Worm (Caenorhabditis elegans) whole organism, young adult: ENCODE measurements around the gene C49C3.21.

Source experiments
- B0019.2 ChIP-seq: fragments of 200-800 bp; sonication (Bioruptor generic); conservative IDR thresholded peaks from 2 replicates; pipeline ENCODE4 v1.3.6; 2022; ENCODE audit warnings: missing genetic modification reagents, missing genetic modification characterization, missing compliant biosample characterization
- F57C9.4 ChIP-seq: sonication (generic microtip); optimal IDR thresholded peaks from 2 replicates; lab custom pipeline; 2017; ENCODE audit warnings: mild to moderate bottlenecking, missing genetic modification characterization, missing compliant biosample characterization
- efl-1 ChIP-seq: fragments of 150-350 bp; optimal IDR thresholded peaks from 2 replicates; lab custom pipeline; 2014; ENCODE audit warnings: missing biosample characterization, missing genetic modification reagents, missing genetic modification characterization
- let-607 ChIP-seq, 2 experiments: fragments of 200-800 bp in 1 of 2; sonication (Bioruptor generic) in 1 of 2; sonication (generic microtip) in 1 of 2; optimal IDR thresholded peaks; 2 replicates each; lab custom pipeline; 2016 to 2018; ENCODE audit warnings: mild to moderate bottlenecking in 2 of 2, missing compliant biosample characterization in 2 of 2, missing genetic modification characterization in 2 of 2, moderate library complexity in 2 of 2, missing genotype in 1 of 2
- nhr-120 ChIP-seq: fragments of 200-800 bp; sonication (Bioruptor generic); IDR thresholded peaks from 2 replicates; pipeline ENCODE4 v1.3.6; 2022; ENCODE audit warnings: missing genetic modification characterization, missing compliant biosample characterization
- pha-4 ChIP-seq: fragments of 150-350 bp; sonication (generic microtip); optimal IDR thresholded peaks from 2 replicates; lab custom pipeline; 2014; ENCODE audit warnings: missing biosample characterization, missing genetic modification reagents, missing genetic modification characterization
- ztf-18 ChIP-seq: sonication (generic microtip); optimal IDR thresholded peaks from 2 replicates; lab custom pipeline; 2016; ENCODE audit warnings: missing genotype, mild to moderate bottlenecking, missing genetic modification characterization, missing compliant biosample characterization
- ztf-26 ChIP-seq: sonication (generic microtip); optimal IDR thresholded peaks from 2 replicates; lab custom pipeline; 2017; ENCODE audit warnings: missing genetic modification characterization, missing compliant biosample characterization
- ztf-3 ChIP-seq: fragments of 200-800 bp; sonication (Bioruptor generic); optimal IDR thresholded peaks from 2 replicates; lab custom pipeline; 2018; ENCODE audit warnings: mild to moderate bottlenecking, missing genetic modification characterization, missing compliant biosample characterization

DNA sequence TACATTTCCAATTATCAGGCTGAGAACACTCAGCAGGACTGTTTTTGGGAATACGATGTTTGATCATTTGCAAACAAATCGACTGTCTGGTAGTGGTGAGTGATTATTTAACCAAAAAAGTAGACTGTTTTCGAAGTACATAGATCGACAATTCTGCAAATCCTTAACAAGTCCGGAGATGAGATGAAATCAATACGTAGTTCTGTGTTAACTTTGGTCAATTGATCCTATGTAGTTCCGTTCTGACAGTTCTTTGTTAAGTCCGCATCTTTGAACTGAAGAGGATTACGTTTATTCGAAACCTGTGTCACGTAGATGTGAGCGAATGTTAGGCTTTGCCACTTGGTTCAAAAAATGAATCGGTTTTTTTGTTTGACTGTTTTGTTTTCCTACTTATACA, 8.8 kb downstream of the C49C3.21 start, which contains the start of gene clec-199:
- TF ChIP-seq pha-4 (tag; lab: Kevin White, UChicago), result no peak
- no peak for TF ChIP-seq let-607 (tag; optimal IDR thresholded peaks at IDR 0.05; lab: Kevin White, UChicago)
- TF ChIP-seq ztf-3 (GFP tag; lab: Kevin White, UChicago), result no peak
- no peak for TF ChIP-seq F57C9.4 (tag; lab: Kevin White, UChicago)
- TF ChIP-seq efl-1 (GFP tag; lab: Kevin White, UChicago), result no peak
- no peak for TF ChIP-seq B0019.2 (GFP tag; lab: Robert Waterston, UW)
- no peak for TF ChIP-seq ztf-26
- no peak for TF ChIP-seq nhr-120 (GFP tag; lab: Robert Waterston, UW)
- no peak for TF ChIP-seq ztf-18 (tag; lab: Kevin White, UChicago)
